Worm (Caenorhabditis elegans) whole organism, L3 larva: ENCODE data around the gene ZK666.8.
A peak's percentile ranks its signal among the peaks of the same experiment; 100 is the strongest.

ENCODE experiments used
- R02D3.7 ChIP-seq: fragments of 150-350 bp; optimal IDR thresholded peaks from 2 replicates; lab custom pipeline; 2014; ENCODE audit warnings: missing biosample characterization, missing genetic modification characterization
- aly-2 ChIP-seq: fragments of 150-350 bp; optimal IDR thresholded peaks from 2 replicates; lab custom pipeline; 2014; ENCODE audit warnings: missing biosample characterization, missing genetic modification characterization
- ama-1 ChIP-seq: fragments of 150-350 bp; optimal IDR thresholded peaks from 2 replicates; lab custom pipeline; 2018
- ceh-16 ChIP-seq: sonication (generic microtip); optimal IDR thresholded peaks from 2 replicates; lab custom pipeline; 2017; ENCODE audit warnings: missing biosample characterization, missing genetic modification characterization
- ceh-28 ChIP-seq: fragments of 150-350 bp; optimal IDR thresholded peaks from 2 replicates; lab custom pipeline; 2014; ENCODE audit warnings: missing biosample characterization, missing genetic modification reagents, missing genetic modification characterization
- ceh-82 ChIP-seq: fragments of 150-350 bp; optimal IDR thresholded peaks from 2 replicates; lab custom pipeline; 2014; ENCODE audit warnings: missing biosample characterization, missing genetic modification characterization
- ceh-9 ChIP-seq: sonication (generic microtip); optimal IDR thresholded peaks from 2 replicates; lab custom pipeline; 2018; ENCODE audit warnings: missing biosample characterization, missing genetic modification characterization
- daf-12 ChIP-seq: fragments of 150-350 bp; optimal IDR thresholded peaks from 2 replicates; lab custom pipeline; 2014; ENCODE audit warnings: missing biosample characterization, missing genetic modification reagents, missing genetic modification characterization
- egl-5 ChIP-seq: fragments of 150-350 bp; optimal IDR thresholded peaks from 2 replicates; lab custom pipeline; 2017; ENCODE audit warnings: missing biosample characterization, missing genetic modification reagents, missing genetic modification characterization, inconsistent platforms
- elt-1 ChIP-seq: fragments of 150-350 bp; optimal IDR thresholded peaks from 2 replicates; lab custom pipeline; 2014; ENCODE audit warnings: missing biosample characterization, missing genetic modification characterization
- elt-2 ChIP-seq: sonication (generic microtip); optimal IDR thresholded peaks from 2 replicates; lab custom pipeline; 2016; ENCODE audit warnings: missing genetic modification reagents, mild to moderate bottlenecking, missing genetic modification characterization, missing compliant biosample characterization
- fkh-10 ChIP-seq: sonication (generic microtip); optimal IDR thresholded peaks from 2 replicates; lab custom pipeline; 2017; ENCODE audit warnings: missing biosample characterization, missing genetic modification reagents, missing genetic modification characterization
- lin-15B ChIP-seq: fragments of 150-350 bp; optimal IDR thresholded peaks from 2 replicates; lab custom pipeline; 2014; ENCODE audit warnings: missing biosample characterization, missing genetic modification characterization
- mdl-1 ChIP-seq: fragments of 150-350 bp; optimal IDR thresholded peaks from 2 replicates; lab custom pipeline; 2014; ENCODE audit warnings: missing biosample characterization, missing genetic modification characterization
- mml-1 ChIP-seq: fragments of 150-350 bp; sonication (generic microtip); optimal IDR thresholded peaks from 3 replicates; lab custom pipeline; 2014; ENCODE audit warnings: missing biosample characterization, missing genetic modification characterization
- nfya-1 ChIP-seq: sonication (generic microtip); optimal IDR thresholded peaks from 2 replicates; lab custom pipeline; 2017; ENCODE audit warnings: missing genetic modification characterization, mild to moderate bottlenecking, missing compliant biosample characterization, antibody characterized with exemption, moderate library complexity; ENCODE audit not compliant: insufficient read depth
- nhr-11 ChIP-seq: fragments of 150-350 bp; optimal IDR thresholded peaks from 2 replicates; lab custom pipeline; 2014; ENCODE audit warnings: missing biosample characterization, missing genetic modification characterization
- nhr-12 ChIP-seq: fragments of 150-350 bp; optimal IDR thresholded peaks from 2 replicates; lab custom pipeline; 2014; ENCODE audit warnings: missing biosample characterization, missing genetic modification characterization
- nhr-237 ChIP-seq: fragments of 150-350 bp; optimal IDR thresholded peaks from 2 replicates; lab custom pipeline; 2014; ENCODE audit warnings: missing biosample characterization, missing genetic modification characterization
- nhr-25 ChIP-seq: sonication (generic microtip); optimal IDR thresholded peaks from 2 replicates; lab custom pipeline; 2017; ENCODE audit warnings: missing biosample characterization, missing genetic modification characterization
- nhr-43 ChIP-seq: sonication (generic microtip); optimal IDR thresholded peaks from 2 replicates; lab custom pipeline; 2016; ENCODE audit warnings: mild to moderate bottlenecking, missing genetic modification characterization, missing compliant biosample characterization; ENCODE audit not compliant: poor library complexity, severe bottlenecking
- nhr-67 ChIP-seq: fragments of 150-350 bp; optimal IDR thresholded peaks from 2 replicates; lab custom pipeline; 2014; ENCODE audit warnings: missing biosample characterization, missing genetic modification characterization
- nhr-76 ChIP-seq: fragments of 150-350 bp; sonication (generic microtip); optimal IDR thresholded peaks from 5 replicates; lab custom pipeline; 2014; ENCODE audit warnings: missing biosample characterization, missing genetic modification characterization
- pha-4 ChIP-seq: fragments of 150-350 bp; optimal IDR thresholded peaks from 2 replicates; lab custom pipeline; 2014; ENCODE audit warnings: missing biosample characterization, missing genetic modification reagents, missing genetic modification characterization
- pqm-1 ChIP-seq: fragments of 150-350 bp; optimal IDR thresholded peaks from 2 replicates; lab custom pipeline; 2017; ENCODE audit warnings: missing biosample characterization, missing genetic modification characterization, inconsistent platforms
- sea-2 ChIP-seq: fragments of 150-350 bp; sonication (generic microtip); optimal IDR thresholded peaks from 4 replicates; lab custom pipeline; 2014; ENCODE audit warnings: missing biosample characterization, missing genetic modification reagents, missing genetic modification characterization
- skn-1 ChIP-seq: fragments of 150-350 bp; optimal IDR thresholded peaks from 2 replicates; lab custom pipeline; 2014; ENCODE audit warnings: missing biosample characterization, missing genetic modification characterization
- tbx-2 ChIP-seq: sonication (generic microtip); optimal IDR thresholded peaks from 2 replicates; lab custom pipeline; 2016; ENCODE audit warnings: mild to moderate bottlenecking, missing genetic modification characterization, missing compliant biosample characterization
- unc-39 ChIP-seq: sonication (generic microtip); optimal IDR thresholded peaks from 4 replicates; lab custom pipeline; 2017; ENCODE audit warnings: missing biosample characterization, missing genetic modification characterization
- zag-1 ChIP-seq: fragments of 150-350 bp; optimal IDR thresholded peaks from 2 replicates; lab custom pipeline; 2014; ENCODE audit warnings: missing biosample characterization, missing genetic modification characterization
- ztf-4 ChIP-seq: fragments of 150-350 bp; optimal IDR thresholded peaks from 2 replicates; lab custom pipeline; 2014; ENCODE audit warnings: missing biosample characterization, missing genetic modification characterization

Gene ZK666.8

ce11 chrII:10446300-10446699 is 46.6 kb downstream of the ZK666.8 start (continued):
- no peak for TF ChIP-seq ceh-28 (tag; lab: Kevin White, UChicago)
- TF ChIP-seq nhr-12 (tag; lab: Kevin White, UChicago) = no peak

ce11 chrII:10445738-10446137 is 47.2 kb downstream of the ZK666.8 start:
- TF ChIP-seq ceh-82 (tag; lab: Kevin White, UChicago) (no peak), ama-1 (lab: Kevin White, UChicago) (peak; percentile 1), ztf-4 (tag; lab: Kevin White, UChicago) (no peak), nhr-11 (tag; lab: Kevin White, UChicago) (no peak), mdl-1 (tag; lab: Kevin White, UChicago) (no peak), sea-2 (GFP tag; lab: Kevin White, UChicago) (no peak), nhr-25 (tag; lab: Kevin White, UChicago) (peak; percentile 27), daf-12 (tag; lab: Kevin White, UChicago) (no peak), ceh-16 (tag; lab: Kevin White, UChicago) (no peak), elt-1 (tag; lab: Kevin White, UChicago) (no peak), mml-1 (no peak), zag-1 (no peak), nhr-237 (tag; lab: Kevin White, UChicago) (no peak), nfya-1 (peak; percentile 25), nhr-76 (no peak), aly-2 (tag; lab: Kevin White, UChicago) (no peak), fkh-10 (GFP tag; lab: Kevin White, UChicago) (peak; percentile 1), nhr-43 (no peak), tbx-2 (tag; lab: Kevin White, UChicago) (no peak), ceh-28 (tag; lab: Kevin White, UChicago) (no peak), unc-39 (tag; lab: Kevin White, UChicago) (no peak), lin-15B (peak; percentile 30), ceh-9 (tag; lab: Kevin White, UChicago) (no peak), nhr-67 (tag; lab: Kevin White, UChicago) (no peak)

ce11 chrII:10444971-10445707 is 47.8 kb downstream of the ZK666.8 start:
- TF ChIP-seq pha-4 (tag; lab: Kevin White, UChicago) (peak; percentile 83), lin-15B (peak; percentile 1), egl-5 (tag; lab: Kevin White, UChicago) (peak; percentile 14), skn-1 (no peak)

- TF ChIP-seq pqm-1 (peak; percentile 72), elt-2 (tag; lab: Kevin White, UChicago) (peak; percentile 83), R02D3.7 (tag; lab: Kevin White, UChicago) (no peak)
Observed at ce11 chrII:10443898-10444297, 49.0 kb downstream of the ZK666.8 start.

ce11 chrII:10442846-10443245 is 50.1 kb downstream of the ZK666.8 start, which contains the start of gene ZK673.1:
TSS of gene ZK673.1 (plus strand) at chrII:10443146.
- peak; percentile 2 for TF ChIP-seq elt-2 (tag; lab: Kevin White, UChicago)
- TF ChIP-seq, all 47 proteins: peak for 1; not testable (repeated sequence) for 46
